Fruit fly (Drosophila melanogaster) whole organism, embryonic: Measurements from ENCODE around the gene chb.

ENCODE experiments used
- CG10267 ChIP-seq: fragments of 200-800 bp; sonication (Bioruptor generic); optimal IDR thresholded peaks from 2 replicates; lab custom pipeline; 2018; ENCODE audit warnings: missing biosample characterization, mild to moderate bottlenecking, missing genetic modification characterization, moderate library complexity
- CG10543 ChIP-seq: fragments of 200-800 bp; sonication (Bioruptor generic); optimal IDR thresholded peaks from 3 replicates; lab custom pipeline; 2017; ENCODE audit warnings: missing biosample characterization, mild to moderate bottlenecking, missing genetic modification characterization, moderate library complexity
- CG10565 ChIP-seq: fragments of 200-800 bp; sonication (Bioruptor generic); optimal IDR thresholded peaks from 3 replicates; lab custom pipeline; 2016; ENCODE audit warnings: missing biosample characterization, mild to moderate bottlenecking, missing genetic modification characterization
- CG10654 ChIP-seq: fragments of 200-800 bp; sonication (Bioruptor generic); optimal IDR thresholded peaks from 2 replicates; lab custom pipeline; 2016; ENCODE audit warnings: missing biosample characterization, missing genetic modification characterization
- CG11398 ChIP-seq: fragments of 200-800 bp; sonication (Bioruptor generic); optimal IDR thresholded peaks from 2 replicates; lab custom pipeline; 2016; ENCODE audit warnings: missing biosample characterization, missing genetic modification characterization
- CG12104 ChIP-seq: fragments of 200-800 bp; sonication (Bioruptor generic); optimal IDR thresholded peaks from 3 replicates; lab custom pipeline; 2016; ENCODE audit warnings: missing biosample characterization, missing genetic modification characterization
- CG12769 ChIP-seq: fragments of 200-800 bp; sonication (Bioruptor generic); optimal IDR thresholded peaks from 2 replicates; lab custom pipeline; 2019; ENCODE audit warnings: missing biosample characterization, mild to moderate bottlenecking, missing genetic modification characterization, moderate library complexity
- CG13287 ChIP-seq: fragments of 200-800 bp; sonication (Bioruptor generic); IDR thresholded peaks from 2 replicates; pipeline ENCODE4 v1.3.6; 2022; ENCODE audit warnings: missing biosample characterization, missing genetic modification characterization; ENCODE audit not compliant: partially characterized antibody
- CG1603 ChIP-seq: fragments of 200-800 bp; sonication (Bioruptor generic); optimal IDR thresholded peaks from 2 replicates; lab custom pipeline; 2019; ENCODE audit warnings: missing biosample characterization, mild to moderate bottlenecking, missing genetic modification characterization, moderate library complexity
- CG1647 ChIP-seq: fragments of 200-800 bp; sonication (Bioruptor generic); optimal IDR thresholded peaks from 3 replicates; lab custom pipeline; 2016; ENCODE audit warnings: missing biosample characterization, missing genetic modification characterization
- CG16813 ChIP-seq: fragments of 200-800 bp; sonication (Bioruptor generic); IDR thresholded peaks from 3 replicates; pipeline ENCODE4 v1.3.6; 2022; ENCODE audit warnings: missing biosample characterization, missing genetic modification characterization; ENCODE audit not compliant: partially characterized antibody
- CG17359 ChIP-seq: fragments of 200-800 bp; sonication (Bioruptor generic); optimal IDR thresholded peaks from 3 replicates; lab custom pipeline; 2018; ENCODE audit warnings: missing biosample characterization, mild to moderate bottlenecking, missing genetic modification characterization, moderate library complexity
- CG2116 ChIP-seq: fragments of 200-800 bp; sonication (Bioruptor generic); optimal IDR thresholded peaks from 3 replicates; lab custom pipeline; 2018; ENCODE audit warnings: missing biosample characterization, mild to moderate bottlenecking, missing genetic modification characterization
- CG3065 ChIP-seq: fragments of 200-800 bp; sonication (Bioruptor generic); optimal IDR thresholded peaks from 2 replicates; lab custom pipeline; 2016; ENCODE audit warnings: missing biosample characterization, missing genetic modification characterization
- CG33213 ChIP-seq: fragments of 200-800 bp; sonication (Bioruptor generic); optimal IDR thresholded peaks from 3 replicates; lab custom pipeline; 2016; ENCODE audit warnings: missing biosample characterization, missing genetic modification characterization
- CG3407 ChIP-seq: fragments of 200-800 bp; sonication (Bioruptor generic); optimal IDR thresholded peaks from 2 replicates; lab custom pipeline; 2018; ENCODE audit warnings: missing biosample characterization, mild to moderate bottlenecking, missing genetic modification characterization
- CG5245 ChIP-seq: fragments of 200-800 bp; sonication (Bioruptor generic); optimal IDR thresholded peaks from 3 replicates; lab custom pipeline; 2016; ENCODE audit warnings: missing biosample characterization, missing genetic modification characterization
- CG7786 ChIP-seq: fragments of 200-800 bp; sonication (Bioruptor generic); optimal IDR thresholded peaks from 2 replicates; lab custom pipeline; 2016; ENCODE audit warnings: missing biosample characterization, missing genetic modification characterization
- CG8281 ChIP-seq: fragments of 200-800 bp; sonication (Bioruptor generic); optimal IDR thresholded peaks from 2 replicates; lab custom pipeline; 2018; ENCODE audit warnings: missing biosample characterization, mild to moderate bottlenecking, missing genetic modification characterization, moderate library complexity
- Dek ChIP-seq: fragments of 200-800 bp; sonication (Bioruptor generic); optimal IDR thresholded peaks from 3 replicates; lab custom pipeline; 2019; ENCODE audit warnings: missing biosample characterization, mild to moderate bottlenecking, missing genetic modification characterization, moderate library complexity
- Dip3 ChIP-seq: fragments of 200-800 bp; sonication (Bioruptor generic); optimal IDR thresholded peaks from 3 replicates; lab custom pipeline; 2016; ENCODE audit warnings: missing biosample characterization, missing genetic modification characterization
- HLH3B ChIP-seq: fragments of 200-800 bp; sonication (Bioruptor generic); IDR thresholded peaks from 2 replicates; pipeline ENCODE4 v1.3.6; 2022; ENCODE audit warnings: missing biosample characterization, missing genetic modification characterization
- Lhr ChIP-seq: fragments of 200-800 bp; sonication (Bioruptor generic); optimal IDR thresholded peaks from 3 replicates; lab custom pipeline; 2017; ENCODE audit warnings: mild to moderate bottlenecking, missing biosample characterization, missing genetic modification reagents, missing genetic modification characterization
- Max ChIP-seq: fragments of 200-800 bp; sonication (Bioruptor generic); optimal IDR thresholded peaks from 2 replicates; lab custom pipeline; 2016; ENCODE audit warnings: missing biosample characterization, mild to moderate bottlenecking, missing genetic modification characterization
- Med ChIP-seq: fragments of 200-800 bp; sonication (Bioruptor generic); peaks from one replicate; lab custom pipeline; 2016; ENCODE audit warnings: missing biosample characterization, missing genetic modification characterization, mild to moderate bottlenecking, inconsistent platforms, moderate library complexity
- Neu2 ChIP-seq: fragments of 200-800 bp; sonication (Bioruptor generic); optimal IDR thresholded peaks from 3 replicates; lab custom pipeline; 2016; ENCODE audit warnings: missing biosample characterization, missing genetic modification characterization, borderline replicate concordance
- Poxn ChIP-seq: fragments of 200-800 bp; sonication (Bioruptor generic); IDR thresholded peaks from 2 replicates; pipeline ENCODE4 v1.3.6; 2022; ENCODE audit warnings: missing biosample characterization, missing genetic modification characterization
- Ssrp ChIP-seq: fragments of 200-800 bp; sonication (Bioruptor generic); optimal IDR thresholded peaks from 2 replicates; lab custom pipeline; 2018; ENCODE audit warnings: missing biosample characterization, mild to moderate bottlenecking, missing genetic modification characterization, moderate library complexity
- Taf1 ChIP-seq: fragments of 200-800 bp; sonication (Bioruptor generic); IDR thresholded peaks from 2 replicates; pipeline ENCODE4 v1.3.6; 2022; ENCODE audit warnings: missing biosample characterization, missing genetic modification characterization
- az2 ChIP-seq: fragments of 200-800 bp; sonication (Bioruptor generic); optimal IDR thresholded peaks from 3 replicates; lab custom pipeline; 2016; ENCODE audit warnings: missing biosample characterization, missing genetic modification characterization
- bbx ChIP-seq: fragments of 200-800 bp; sonication (Bioruptor generic); IDR thresholded peaks from 2 replicates; pipeline ENCODE4 v1.3.6; 2022; ENCODE audit warnings: missing biosample characterization, missing genetic modification characterization; ENCODE audit not compliant: partially characterized antibody
- bigmax ChIP-seq: fragments of 200-800 bp; sonication (Bioruptor generic); optimal IDR thresholded peaks from 2 replicates; lab custom pipeline; 2018; ENCODE audit warnings: missing biosample characterization, mild to moderate bottlenecking, missing genetic modification characterization
- bsh ChIP-seq, 2 experiments: fragments of 200-800 bp; sonication (Bioruptor generic); optimal IDR thresholded peaks; 2 replicates each; lab custom pipeline; 2017 to 2018; ENCODE audit warnings: mild to moderate bottlenecking in 2 of 2, missing biosample characterization in 2 of 2, missing genetic modification characterization in 2 of 2, moderate library complexity in 1 of 2
- cg ChIP-seq: fragments of 200-800 bp; sonication (Bioruptor generic); optimal IDR thresholded peaks from 3 replicates; lab custom pipeline; 2019; ENCODE audit warnings: missing biosample characterization, mild to moderate bottlenecking, missing genetic modification characterization, moderate library complexity
- dimm ChIP-seq: fragments of 200-800 bp; sonication (Bioruptor generic); IDR thresholded peaks from 2 replicates; pipeline ENCODE4 v1.3.6; 2022; ENCODE audit warnings: missing biosample characterization, missing genetic modification characterization
- fd96Cb ChIP-seq: fragments of 200-800 bp; sonication (Bioruptor generic); optimal IDR thresholded peaks from 2 replicates; lab custom pipeline; 2018; ENCODE audit warnings: missing biosample characterization, mild to moderate bottlenecking, missing genetic modification characterization, moderate library complexity
- gce ChIP-seq: fragments of 200-800 bp; sonication (Bioruptor generic); IDR thresholded peaks from 3 replicates; pipeline ENCODE4 v1.3.6; 2022; ENCODE audit warnings: missing biosample characterization, missing genetic modification characterization
- gem ChIP-seq: fragments of 200-800 bp; sonication (Bioruptor generic); optimal IDR thresholded peaks from 2 replicates; lab custom pipeline; 2019; ENCODE audit warnings: missing biosample characterization, mild to moderate bottlenecking, missing genetic modification characterization, moderate library complexity
- gfzf ChIP-seq: fragments of 200-800 bp; sonication (Bioruptor generic); optimal IDR thresholded peaks from 2 replicates; lab custom pipeline; 2016; ENCODE audit warnings: missing biosample characterization, mild to moderate bottlenecking, missing genetic modification characterization, moderate library complexity
- gt ChIP-seq: fragments of 200-800 bp; sonication (Bioruptor generic); IDR thresholded peaks from 2 replicates; pipeline ENCODE4 v1.3.6; 2022; ENCODE audit warnings: missing biosample characterization, missing genetic modification characterization
- h ChIP-seq: fragments of >200 bp; optimal IDR thresholded peaks from 2 replicates; lab custom pipeline; 2017
- jing ChIP-seq: fragments of 200-800 bp; sonication (Bioruptor generic); optimal IDR thresholded peaks from 2 replicates; lab custom pipeline; 2018; ENCODE audit warnings: missing biosample characterization, mild to moderate bottlenecking, missing genetic modification characterization
- lab ChIP-seq: fragments of 200-800 bp; sonication (Bioruptor generic); optimal IDR thresholded peaks from 3 replicates; lab custom pipeline; 2017; ENCODE audit warnings: missing biosample characterization, missing genetic modification characterization, mild to moderate bottlenecking, moderate library complexity, missing genetic modification reagents
- lilli ChIP-seq: fragments of 200-800 bp; sonication (Bioruptor generic); optimal IDR thresholded peaks from 3 replicates; lab custom pipeline; 2016; ENCODE audit warnings: missing biosample characterization, missing genetic modification characterization
- p53 ChIP-seq: fragments of 200-800 bp; sonication (Bioruptor generic); optimal IDR thresholded peaks from 2 replicates; lab custom pipeline; 2016; ENCODE audit warnings: missing biosample characterization, missing genetic modification characterization
- pho ChIP-seq: fragments of 200-800 bp; sonication (Bioruptor generic); optimal IDR thresholded peaks from 2 replicates; lab custom pipeline; 2016; ENCODE audit warnings: missing biosample characterization, missing genetic modification characterization
- pnt ChIP-seq: fragments of 200-800 bp; sonication (Bioruptor generic); optimal IDR thresholded peaks from 3 replicates; lab custom pipeline; 2016; ENCODE audit warnings: missing biosample characterization, missing genetic modification characterization
- psq ChIP-seq: fragments of 200-800 bp; sonication (Bioruptor generic); optimal IDR thresholded peaks from 2 replicates; lab custom pipeline; 2017; ENCODE audit warnings: missing biosample characterization, missing genetic modification characterization
- seq ChIP-seq: fragments of 200-800 bp; sonication (Bioruptor generic); IDR thresholded peaks from 2 replicates; pipeline ENCODE4 v1.3.6; 2022; ENCODE audit warnings: missing biosample characterization, missing genetic modification characterization
- tll ChIP-seq, 2 experiments: fragments of 200-800 bp in 1 of 2; fragments of >200 bp in 1 of 2; sonication (Bioruptor generic) in 1 of 2; optimal IDR thresholded peaks; 2 replicates each; lab custom pipeline; 2017 to 2019; ENCODE audit warnings: missing biosample characterization in 2 of 2, missing genetic modification characterization in 2 of 2, mild to moderate bottlenecking in 1 of 2, moderate library complexity in 1 of 2
- tx ChIP-seq: fragments of 200-800 bp; sonication (Bioruptor generic); optimal IDR thresholded peaks from 2 replicates; lab custom pipeline; 2016; ENCODE audit warnings: missing biosample characterization, missing genetic modification characterization

Gene chb

dm6 chr3L:21131427-21131826 is 41.2 kb upstream of the chb start, which contains the start of gene ICA69:
Gene ICA69, plus strand, starts transcription at chr3L:21131446.
- TF ChIP-seq tll (GFP tag; optimal IDR thresholded peaks at IDR 0.05; lab: Kevin White, UChicago): peak in 1 of 2 experiments; percentile 13
- TF ChIP-seq fd96Cb (tag; lab: Kevin White, UChicago): no peak
- TF ChIP-seq Dek (tag; lab: Kevin White, UChicago): no peak
- no peak for TF ChIP-seq CG17359 (tag; lab: Kevin White, UChicago)
- peak; percentile 48 for TF ChIP-seq CG2116 (GFP tag; lab: Kevin White, UChicago)
- TF ChIP-seq Lhr: peak; percentile 77
- peak; percentile 56 for TF ChIP-seq Med (GFP tag; lab: Kevin White, UChicago)
- no peak for TF ChIP-seq bsh (GFP tag; optimal IDR thresholded peaks at IDR 0.05; lab: Kevin White, UChicago)
- no peak for TF ChIP-seq lab (GFP tag; lab: Kevin White, UChicago)
- TF ChIP-seq CG16813 (GFP tag; lab: Robert Waterston, UW): 0 out of 3 replicates have a peak, but pooled peaks have one; percentile 34
- no peak for TF ChIP-seq CG3407 (GFP tag; lab: Kevin White, UChicago)
- no peak for TF ChIP-seq tx
- no peak for TF ChIP-seq CG10565 (GFP tag; lab: Kevin White, UChicago)
- TF ChIP-seq CG1647 (GFP tag; lab: Kevin White, UChicago): no peak
- TF ChIP-seq HLH3B: no peak
- TF ChIP-seq h (lab: Kevin White, UChicago): no peak
- no peak for TF ChIP-seq Max (GFP tag; lab: Kevin White, UChicago)
- TF ChIP-seq bbx: peak; percentile 8; the same call in 1 of the 2 replicates
- no peak for TF ChIP-seq CG10654
- TF ChIP-seq CG10267 (tag; lab: Kevin White, UChicago): peak; percentile 93
- no peak for TF ChIP-seq gem (tag; lab: Kevin White, UChicago)
- no peak for TF ChIP-seq CG5245
- TF ChIP-seq az2 (GFP tag; lab: Kevin White, UChicago): no peak
- no peak for TF ChIP-seq gce (GFP tag; lab: Robert Waterston, UW)
- no peak for TF ChIP-seq CG13287 (GFP tag; lab: Robert Waterston, UW)
- no peak for TF ChIP-seq CG12769 (tag; lab: Kevin White, UChicago)
- TF ChIP-seq CG3065 (GFP tag; lab: Kevin White, UChicago): no peak
- no peak for TF ChIP-seq Dip3 (GFP tag; lab: Kevin White, UChicago)
- TF ChIP-seq lilli: no peak
- TF ChIP-seq cg (GFP tag; lab: Kevin White, UChicago): no peak
- peak; percentile 22 for TF ChIP-seq CG1603 (tag; lab: Kevin White, UChicago)
- no peak for TF ChIP-seq CG10543
- TF ChIP-seq seq: peak; percentile 40; the same call in 1 of the 2 replicates
- TF ChIP-seq Neu2 (GFP tag; lab: Kevin White, UChicago): no peak
- no peak for TF ChIP-seq CG12104
- TF ChIP-seq jing (GFP tag; lab: Kevin White, UChicago): no peak
- no peak for TF ChIP-seq pnt
- TF ChIP-seq psq (GFP tag; lab: Kevin White, UChicago): no peak
- TF ChIP-seq Ssrp: no peak
- no peak for TF ChIP-seq dimm (GFP tag; lab: Robert Waterston, UW)
- TF ChIP-seq gfzf (GFP tag; lab: Kevin White, UChicago): peak; percentile 78
- TF ChIP-seq gt (GFP tag; lab: Robert Waterston, UW): no peak
- TF ChIP-seq Taf1 (GFP tag; lab: Robert Waterston, UW): no peak
- no peak for TF ChIP-seq CG8281 (tag; lab: Kevin White, UChicago)
- no peak for TF ChIP-seq CG7786 (GFP tag; lab: Kevin White, UChicago)
- TF ChIP-seq CG11398 (GFP tag; lab: Kevin White, UChicago): no peak
- TF ChIP-seq pho: no peak
- no peak for TF ChIP-seq Poxn (GFP tag; lab: Robert Waterston, UW)
- no peak for TF ChIP-seq bigmax
- TF ChIP-seq p53 (GFP tag; lab: Kevin White, UChicago): no peak
- TF ChIP-seq CG33213 (GFP tag; lab: Kevin White, UChicago): no peak
